Worm (Caenorhabditis elegans): ENCODE data around the gene C44C1.1.
A peak's percentile ranks its signal among the peaks of the same experiment; 100 is the strongest.

Gene C44C1.1

ce11 chrX:1027370-1027769 is 46.8 kb downstream of the C44C1.1 start:
- TF ChIP-seq vab-7 (GFP tag; IDR thresholded peaks at IDR 0.05): no peak
- peak; percentile 12 for TF ChIP-seq nhr-28 (tag; optimal IDR thresholded peaks at IDR 0.05)
- TF ChIP-seq unc-130 (GFP tag; optimal IDR thresholded peaks at IDR 0.05): no peak
- TF ChIP-seq pqm-1 (tag; optimal IDR thresholded peaks at IDR 0.05): no peak
- no peak for TF ChIP-seq unc-62 (GFP tag; optimal IDR thresholded peaks at IDR 0.05 in 1 of 2)
- no peak for TF ChIP-seq unc-62 (tag; optimal IDR thresholded peaks at IDR 0.05)

DNA sequence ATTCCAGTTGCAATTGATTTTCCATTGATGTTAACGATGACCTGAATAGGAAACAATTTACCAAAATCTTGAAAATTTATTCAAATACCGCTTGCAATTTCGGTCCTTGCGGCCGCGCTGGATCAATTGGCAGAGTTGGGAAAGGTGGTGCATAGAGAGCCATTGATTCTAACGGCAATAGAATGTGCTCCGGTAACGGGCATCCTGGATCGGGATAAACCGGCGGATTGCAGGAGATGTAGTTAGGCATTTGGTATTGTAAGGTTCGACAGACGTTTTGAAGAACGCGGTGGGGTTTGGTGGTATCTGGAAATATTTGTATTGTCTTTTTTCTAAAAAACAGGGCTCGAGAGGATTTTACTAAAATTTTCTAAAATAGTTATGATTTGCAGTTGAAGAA is 50.3 kb downstream of the C44C1.1 start:
- TF ChIP-seq T26A8.4 (GFP tag; IDR thresholded peaks at IDR 0.05) (0 out of 2 replicates have a peak, but pooled peaks have one; percentile 26), ZK546.5 (tag; optimal IDR thresholded peaks at IDR 0.05) (no peak), aha-1 (tag) (peak; percentile 94)

All from whole organism, L4 larva.